Worm (Caenorhabditis elegans): ENCODE measurements around the gene F09F9.5.

Gene F09F9.5

ce11 chrX:4151206-4151605 is 33.5 kb downstream of the F09F9.5 start:
- TF ChIP-seq nhr-19 (GFP tag; conservative IDR thresholded peaks at IDR 0.05) (no peak), nhr-71 (tag; optimal IDR thresholded peaks at IDR 0.05) (peak; percentile 3), ceh-82 (tag; optimal IDR thresholded peaks at IDR 0.05) (peak in 1 of 3 experiments; percentile 9), lin-14 (GFP tag; optimal IDR thresholded peaks at IDR 0.05) (peak; percentile 21)

DNA sequence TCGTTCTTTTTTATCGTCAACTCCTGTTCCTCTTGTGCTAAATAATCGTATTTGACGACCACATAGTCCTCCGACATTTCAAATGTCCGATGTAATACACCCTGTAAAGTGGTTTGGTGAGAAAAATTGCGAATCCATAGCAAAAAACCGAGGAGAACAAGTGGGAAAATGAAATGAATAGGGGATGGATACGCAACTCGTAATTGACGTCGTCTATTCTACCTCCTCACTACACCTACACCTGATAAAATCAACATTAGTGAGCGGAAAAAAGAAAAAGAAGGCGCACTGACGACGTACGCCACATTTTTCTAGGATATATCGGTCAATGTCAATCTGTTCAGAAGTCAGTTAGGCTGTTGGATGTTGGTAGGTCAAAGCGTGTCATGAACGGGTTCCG is 35.6 kb downstream of the F09F9.5 start, which contains the start of gene nck-1:
TSS of gene nck-1 (minus strand) at position 101 of the 400 bp plus-strand sequence.
- TF ChIP-seq nhr-76 (tag; optimal IDR thresholded peaks at IDR 0.05) (no peak), pag-3 (tag; optimal IDR thresholded peaks at IDR 0.05; ENCODE audit: borderline replicate concordance, insufficient read depth) (no peak), nhr-85 (tag) (peak; percentile 53), ceh-88 (GFP tag; IDR thresholded peaks at IDR 0.05) (no peak), fkh-4 (tag; optimal IDR thresholded peaks at IDR 0.05; ENCODE audit: borderline replicate concordance) (no peak), blmp-1 (tag; optimal IDR thresholded peaks at IDR 0.05) (peak; percentile 28), pqm-1 (tag; optimal IDR thresholded peaks at IDR 0.05) (no peak), fkh-10 (GFP tag; optimal IDR thresholded peaks at IDR 0.05) (no peak), lin-35 (GFP tag; optimal IDR thresholded peaks at IDR 0.05) (no peak), elt-2 (tag; optimal IDR thresholded peaks at IDR 0.05) (no peak), irx-1 (tag; optimal IDR thresholded peaks at IDR 0.05) (no peak), skn-1 (tag; optimal IDR thresholded peaks at IDR 0.05) (no peak), F16B12.6 (tag; optimal IDR thresholded peaks at IDR 0.05) (no peak)

ce11 chrX:4154784-4155183 is 37.1 kb downstream of the F09F9.5 start:
- TF ChIP-seq rnt-1 (tag; optimal IDR thresholded peaks at IDR 0.05) (peak; percentile 25), grh-1 (GFP tag; IDR thresholded peaks at IDR 0.05) (no peak), lin-14 (GFP tag; optimal IDR thresholded peaks at IDR 0.05) (peak; percentile 79), nhr-71 (tag; optimal IDR thresholded peaks at IDR 0.05) (peak; percentile 11)

- TF ChIP-seq nhr-85 (tag): peak; percentile 53
- peak; percentile 67 for TF ChIP-seq dsc-1 (tag; optimal IDR thresholded peaks at IDR 0.05)
- TF ChIP-seq nhr-47 (tag; optimal IDR thresholded peaks at IDR 0.05): peak; percentile 31
- TF ChIP-seq swsn-7 (tag; optimal IDR thresholded peaks at IDR 0.05): no peak
- TF ChIP-seq nhr-71 (tag; optimal IDR thresholded peaks at IDR 0.05): peak; percentile 58
- TF ChIP-seq mdl-1 (tag; optimal IDR thresholded peaks at IDR 0.05): peak in 1 of 2 experiments; percentile 22
- peak in 1 of 2 experiments; percentile 8 for TF ChIP-seq lin-35 (GFP tag; optimal IDR thresholded peaks at IDR 0.05)
- no peak for TF ChIP-seq nhr-28 (tag; optimal IDR thresholded peaks at IDR 0.05)
- no peak for TF ChIP-seq nhr-77 (tag; optimal IDR thresholded peaks at IDR 0.05)
- TF ChIP-seq tbx-2 (tag; optimal IDR thresholded peaks at IDR 0.05): peak; percentile 26
- TF ChIP-seq nhr-20 (tag; optimal IDR thresholded peaks at IDR 0.05): peak; percentile 30
- TF ChIP-seq rnt-1 (tag; optimal IDR thresholded peaks at IDR 0.05): peak; percentile 62
- TF ChIP-seq blmp-1 (tag; optimal IDR thresholded peaks at IDR 0.05): no peak
- peak; percentile 10 for TF ChIP-seq nhr-90 (tag; optimal IDR thresholded peaks at IDR 0.05; ENCODE audit: poor library complexity)
- no peak for TF ChIP-seq ets-5 (GFP tag; IDR thresholded peaks at IDR 0.05)
- no peak for TF ChIP-seq hlh-17 (GFP tag; optimal IDR thresholded peaks at IDR 0.05; ENCODE audit: borderline replicate concordance)
- TF ChIP-seq mep-1 (tag; optimal IDR thresholded peaks at IDR 0.05): peak; percentile 20
- no peak for TF ChIP-seq mef-2 (tag; optimal IDR thresholded peaks at IDR 0.05)
- no peak for TF ChIP-seq ceh-63 (GFP tag; optimal IDR thresholded peaks at IDR 0.05)
- TF ChIP-seq lin-39 (tag; optimal IDR thresholded peaks at IDR 0.05): no peak
- peak; percentile 78 for TF ChIP-seq lin-14 (GFP tag; optimal IDR thresholded peaks at IDR 0.05)
- peak; percentile 64 for TF ChIP-seq egl-13 (tag; optimal IDR thresholded peaks at IDR 0.05)
- peak; percentile 50 for TF ChIP-seq snu-23 (GFP tag; optimal IDR thresholded peaks at IDR 0.05)
- no peak for TF ChIP-seq fkh-10 (GFP tag; optimal IDR thresholded peaks at IDR 0.05)
- no peak for TF ChIP-seq isw-1 (GFP tag; IDR thresholded peaks at IDR 0.05)
- TF ChIP-seq skn-1 (tag; optimal IDR thresholded peaks at IDR 0.05): peak; percentile 22
- TF ChIP-seq efl-1 (optimal IDR thresholded peaks at IDR 0.05): no peak
- no peak for TF ChIP-seq efl-1 (GFP tag; optimal IDR thresholded peaks at IDR 0.05 in 1 of 2)
- TF ChIP-seq sup-37 (GFP tag; optimal IDR thresholded peaks at IDR 0.05): no peak
- peak in 1 of 2 experiments; percentile 12 for TF ChIP-seq ztf-11 (tag; optimal IDR thresholded peaks at IDR 0.05)
- TF ChIP-seq elt-3 (tag; optimal IDR thresholded peaks at IDR 0.05): peak in 2 of 6 experiments; percentile 30 to 56
- TF ChIP-seq snpc-4 (tag; optimal IDR thresholded peaks at IDR 0.05): no peak
- TF ChIP-seq lin-15B (tag; optimal IDR thresholded peaks at IDR 0.05): no peak
- no peak for TF ChIP-seq tlp-1 (tag; optimal IDR thresholded peaks at IDR 0.05)
- no peak for TF ChIP-seq efl-3 (GFP tag; optimal IDR thresholded peaks at IDR 0.05)
Observed at ce11 chrX:4157896-4158295, 40.2 kb downstream of the F09F9.5 start.

All from whole organism, L1 larva.